Fruit fly (Drosophila melanogaster): ENCODE measurements around the gene CG1523.

dm6 chr3R:28859058-28859526 lies 39.6 kb upstream of the CG1523 start, which contains the start of gene Inx3:
- TF ChIP-seq h (optimal IDR thresholded peaks at IDR 0.05) (no peak), ttk (optimal IDR thresholded peaks at IDR 0.05) (no peak), Myc (optimal IDR thresholded peaks at IDR 0.05) (no peak), psq (optimal IDR thresholded peaks at IDR 0.05) (no peak), insv (optimal IDR thresholded peaks at IDR 0.05) (no peak)

Measured in Kc167 (cell line).